Worm (Caenorhabditis elegans) whole organism, L4 larva: Measurements from ENCODE around the gene T24C2.5.

ENCODE experiments used
- F10B5.3 ChIP-seq: sonication (generic microtip); optimal IDR thresholded peaks from 2 replicates; lab custom pipeline; 2016; ENCODE audit warnings: mild to moderate bottlenecking, missing genetic modification characterization, missing compliant biosample characterization
- F26F4.8 ChIP-seq: fragments of 200-800 bp; sonication (Bioruptor generic); conservative IDR thresholded peaks from 2 replicates; pipeline ENCODE4 v1.3.6; 2022; ENCODE audit warnings: missing genetic modification characterization, missing compliant biosample characterization
- F44E2.7 ChIP-seq: fragments of 200-800 bp; sonication (Bioruptor generic); IDR thresholded peaks from 2 replicates; pipeline ENCODE4 v2.1.2; 2022; ENCODE audit warnings: missing genetic modification characterization, missing compliant biosample characterization
- R02D3.7 ChIP-seq: fragments of 150-350 bp; sonication (generic microtip); optimal IDR thresholded peaks from 3 replicates; lab custom pipeline; 2014; ENCODE audit warnings: missing biosample characterization, missing genetic modification characterization
- T26A8.4 ChIP-seq: fragments of 200-800 bp; sonication (Bioruptor generic); IDR thresholded peaks from 2 replicates; pipeline ENCODE4 v1.3.6; 2022; ENCODE audit warnings: missing genetic modification characterization, missing compliant biosample characterization
- Y105C5A.15 ChIP-seq: fragments of 200-800 bp; sonication (Bioruptor generic); IDR thresholded peaks from 2 replicates; pipeline ENCODE4 v1.3.6; 2022; ENCODE audit warnings: missing genetic modification characterization, missing compliant biosample characterization
- attf-4 ChIP-seq: sonication (generic microtip); optimal IDR thresholded peaks from 3 replicates; lab custom pipeline; 2017; ENCODE audit warnings: missing biosample characterization, missing genetic modification characterization
- ceh-20 ChIP-seq: fragments of 200-800 bp; sonication (Bioruptor generic); IDR thresholded peaks from 2 replicates; pipeline ENCODE4 v1.3.6; 2022; ENCODE audit warnings: missing genetic modification reagents, missing genetic modification characterization, missing compliant biosample characterization
- ceh-28 ChIP-seq: fragments of 150-350 bp; optimal IDR thresholded peaks from 2 replicates; lab custom pipeline; 2014; ENCODE audit warnings: missing biosample characterization, missing genetic modification reagents, missing genetic modification characterization
- ceh-62 ChIP-seq: sonication (generic microtip); optimal IDR thresholded peaks from 2 replicates; lab custom pipeline; 2017; ENCODE audit warnings: missing biosample characterization, missing genetic modification characterization
- ctbp-1 ChIP-seq: fragments of 200-800 bp; sonication (Bioruptor generic); IDR thresholded peaks from 2 replicates; pipeline ENCODE4 v1.3.6; 2022; ENCODE audit warnings: missing genetic modification reagents, missing genetic modification characterization, missing compliant biosample characterization
- daf-19 ChIP-seq: fragments of 200-800 bp; sonication (Bioruptor generic); conservative IDR thresholded peaks from 2 replicates; pipeline ENCODE4 v1.3.6; 2022; ENCODE audit warnings: missing genetic modification characterization, missing compliant biosample characterization
- daf-8 ChIP-seq: fragments of 200-800 bp; sonication (Bioruptor generic); IDR thresholded peaks from 2 replicates; pipeline ENCODE4 v1.3.6; 2022; ENCODE audit warnings: missing genetic modification characterization, missing compliant biosample characterization
- dmd-6 ChIP-seq: fragments of 200-800 bp; sonication (Bioruptor generic); IDR thresholded peaks from 2 replicates; pipeline ENCODE4 v1.3.6; 2022; ENCODE audit warnings: missing genetic modification reagents, missing genetic modification characterization, missing compliant biosample characterization
- dmd-8 ChIP-seq: fragments of 200-800 bp; sonication (Bioruptor generic); IDR thresholded peaks from 2 replicates; pipeline ENCODE4 v1.3.6; 2022; ENCODE audit warnings: missing genetic modification characterization, missing compliant biosample characterization
- dpl-1 ChIP-seq: fragments of 150-350 bp; optimal IDR thresholded peaks from 2 replicates; lab custom pipeline; 2014; ENCODE audit warnings: missing biosample characterization, missing genetic modification reagents, missing genetic modification characterization
- dve-1 ChIP-seq: sonication (generic microtip); optimal IDR thresholded peaks from 2 replicates; lab custom pipeline; 2017; ENCODE audit warnings: antibody characterized with exemption, mild to moderate bottlenecking, missing genetic modification characterization, missing compliant biosample characterization; ENCODE audit not compliant: insufficient read depth
- hlh-11 ChIP-seq: fragments of 200-800 bp; sonication (Bioruptor generic); optimal IDR thresholded peaks from 2 replicates; lab custom pipeline; 2018; ENCODE audit warnings: mild to moderate bottlenecking, missing genetic modification characterization, missing compliant biosample characterization
- hmg-1.1 ChIP-seq: fragments of 200-800 bp; sonication (Bioruptor generic); IDR thresholded peaks from 2 replicates; pipeline ENCODE4 v1.3.6; 2022; ENCODE audit warnings: missing genetic modification reagents, missing genetic modification characterization, missing compliant biosample characterization
- lim-7 ChIP-seq: fragments of 200-800 bp; sonication (Bioruptor generic); IDR thresholded peaks from 2 replicates; pipeline ENCODE4 v1.3.6; 2022; ENCODE audit warnings: missing genetic modification characterization, missing compliant biosample characterization
- lin-1 ChIP-seq: fragments of 200-800 bp; sonication (Bioruptor generic); IDR thresholded peaks from 2 replicates; pipeline ENCODE4 v1.3.6; 2022; ENCODE audit warnings: missing genetic modification reagents, missing genetic modification characterization, missing compliant biosample characterization
- lin-13 ChIP-seq: fragments of 150-350 bp; optimal IDR thresholded peaks from 2 replicates; lab custom pipeline; 2014; ENCODE audit warnings: missing biosample characterization, missing genetic modification reagents, missing genetic modification characterization
- lin-38 ChIP-seq: fragments of 200-800 bp; sonication (Bioruptor generic); IDR thresholded peaks from 2 replicates; pipeline ENCODE4 v1.3.6; 2022; ENCODE audit warnings: missing genetic modification reagents, missing genetic modification characterization, missing compliant biosample characterization
- lin-39 ChIP-seq: fragments of 150-350 bp; optimal IDR thresholded peaks from 2 replicates; lab custom pipeline; 2014; ENCODE audit warnings: missing biosample characterization, missing genetic modification reagents, missing genetic modification characterization
- lsy-2 ChIP-seq, 2 experiments: fragments of 150-350 bp in 1 of 2; sonication (generic microtip) in 1 of 2; optimal IDR thresholded peaks; 2 replicates each; lab custom pipeline; 2014 to 2017; ENCODE audit warnings: missing biosample characterization in 2 of 2, missing genetic modification characterization in 2 of 2
- mdt-29 ChIP-seq: fragments of 200-800 bp; sonication (Bioruptor generic); IDR thresholded peaks from 2 replicates; pipeline ENCODE4 v1.3.6; 2022; ENCODE audit warnings: missing genetic modification reagents, missing genetic modification characterization, missing compliant biosample characterization
- mxl-2 ChIP-seq: fragments of 200-800 bp; sonication (Bioruptor generic); conservative IDR thresholded peaks from 2 replicates; pipeline ENCODE4 v1.3.6; 2022; ENCODE audit warnings: missing genetic modification reagents, missing genetic modification characterization, missing compliant biosample characterization
- mxl-3 ChIP-seq: fragments of 200-800 bp; sonication (Bioruptor generic); optimal IDR thresholded peaks from 2 replicates; lab custom pipeline; 2018; ENCODE audit warnings: mild to moderate bottlenecking, missing genetic modification characterization, missing compliant biosample characterization
- nhr-11 ChIP-seq: fragments of 150-350 bp; optimal IDR thresholded peaks from 2 replicates; lab custom pipeline; 2014; ENCODE audit warnings: missing biosample characterization, missing genetic modification characterization
- nhr-237 ChIP-seq: sonication (generic microtip); optimal IDR thresholded peaks from 2 replicates; lab custom pipeline; 2017; ENCODE audit warnings: missing biosample characterization, missing genetic modification characterization
- nhr-25 ChIP-seq: sonication (generic microtip); optimal IDR thresholded peaks from 2 replicates; lab custom pipeline; 2017; ENCODE audit warnings: missing genetic modification characterization, mild to moderate bottlenecking, missing compliant biosample characterization, antibody characterized with exemption, moderate library complexity, borderline replicate concordance; ENCODE audit not compliant: insufficient read depth
- nhr-28 ChIP-seq: fragments of 150-350 bp; optimal IDR thresholded peaks from 2 replicates; lab custom pipeline; 2014; ENCODE audit warnings: missing biosample characterization, missing genetic modification characterization
- nhr-41 ChIP-seq: fragments of 200-800 bp; sonication (Bioruptor generic); IDR thresholded peaks from 2 replicates; pipeline ENCODE4 v1.3.6; 2022; ENCODE audit warnings: missing genetic modification reagents, missing genetic modification characterization, missing compliant biosample characterization
- nhr-48 ChIP-seq: sonication (generic microtip); optimal IDR thresholded peaks from 2 replicates; lab custom pipeline; 2016; ENCODE audit warnings: mild to moderate bottlenecking, missing genetic modification characterization, missing compliant biosample characterization
- nhr-76 ChIP-seq: fragments of 150-350 bp; optimal IDR thresholded peaks from 2 replicates; lab custom pipeline; 2014; ENCODE audit warnings: missing biosample characterization, missing genetic modification characterization
- nhr-77 ChIP-seq: fragments of 150-350 bp; optimal IDR thresholded peaks from 2 replicates; lab custom pipeline; 2014; ENCODE audit warnings: missing biosample characterization, missing genetic modification characterization
- pha-4 ChIP-seq, 2 experiments: fragments of 150-350 bp in 1 of 2; fragments of 200-800 bp in 1 of 2; sonication (Bioruptor generic) in 1 of 2; IDR thresholded peaks in 1 of 2; optimal IDR thresholded peaks in 1 of 2; 2 replicates each; pipeline versions ENCODE4 v1.3.6 to Lab custom; 2014 to 2022; ENCODE audit warnings: missing genetic modification characterization in 2 of 2, missing genetic modification reagents in 2 of 2, missing biosample characterization in 1 of 2, missing compliant biosample characterization in 1 of 2
- php-3 ChIP-seq: fragments of 200-800 bp; sonication (Bioruptor generic); IDR thresholded peaks from 2 replicates; pipeline ENCODE4 v1.3.6; 2022; ENCODE audit warnings: missing genetic modification reagents, missing genetic modification characterization, missing compliant biosample characterization
- rbr-2 ChIP-seq: sonication (generic microtip); optimal IDR thresholded peaks from 2 replicates; lab custom pipeline; 2016; ENCODE audit warnings: missing genotype, missing genetic modification characterization, missing compliant biosample characterization
- skn-1 ChIP-seq: fragments of 150-350 bp; optimal IDR thresholded peaks from 2 replicates; lab custom pipeline; 2014; ENCODE audit warnings: missing biosample characterization, missing genetic modification characterization
- snpc-4 ChIP-seq: fragments of 150-350 bp; optimal IDR thresholded peaks from 2 replicates; lab custom pipeline; 2014; ENCODE audit warnings: missing biosample characterization, missing genetic modification characterization
- spr-3 ChIP-seq: fragments of 200-800 bp; sonication (Bioruptor generic); optimal IDR thresholded peaks from 2 replicates; lab custom pipeline; 2018; ENCODE audit warnings: mild to moderate bottlenecking, missing genetic modification characterization, missing compliant biosample characterization
- tag-97 ChIP-seq: fragments of 200-800 bp; sonication (Bioruptor generic); IDR thresholded peaks from 2 replicates; pipeline ENCODE4 v1.3.6; 2022; ENCODE audit warnings: missing genetic modification characterization, missing compliant biosample characterization
- unc-62 ChIP-seq, 3 experiments: fragments of 150-350 bp in 1 of 3; sonication (generic microtip); optimal IDR thresholded peaks in 2 of 3; peaks in 1 of 3; 1 replicate in 1 of 3; 2 replicates in 2 of 3; lab custom pipeline; 2014 to 2017; ENCODE audit warnings: missing biosample characterization in 3 of 3, missing genetic modification characterization in 3 of 3, missing genetic modification reagents in 3 of 3, missing genotype in 1 of 3
- zag-1 ChIP-seq: fragments of 150-350 bp; optimal IDR thresholded peaks from 2 replicates; lab custom pipeline; 2014; ENCODE audit warnings: missing biosample characterization, missing genetic modification characterization
- zfp-2 ChIP-seq: sonication (generic microtip); optimal IDR thresholded peaks from 2 replicates; lab custom pipeline; 2016; ENCODE audit warnings: mild to moderate bottlenecking, missing genetic modification characterization, missing compliant biosample characterization
- zfp-3 ChIP-seq: fragments of 200-800 bp; sonication (Bioruptor generic); conservative IDR thresholded peaks from 2 replicates; pipeline ENCODE4 v1.3.6; 2022; ENCODE audit warnings: missing genetic modification reagents, missing genetic modification characterization, missing compliant biosample characterization
- zip-2 ChIP-seq: fragments of 150-350 bp; optimal IDR thresholded peaks from 2 replicates; lab custom pipeline; 2014; ENCODE audit warnings: missing biosample characterization, missing genetic modification characterization
- ztf-11 ChIP-seq: fragments of 150-350 bp; optimal IDR thresholded peaks from 2 replicates; lab custom pipeline; 2014; ENCODE audit warnings: missing biosample characterization, missing genetic modification characterization
- ztf-7 ChIP-seq: fragments of 150-350 bp; optimal IDR thresholded peaks from 2 replicates; lab custom pipeline; 2014; ENCODE audit warnings: missing biosample characterization, missing genetic modification characterization

T24C2.5 gene

DNA sequence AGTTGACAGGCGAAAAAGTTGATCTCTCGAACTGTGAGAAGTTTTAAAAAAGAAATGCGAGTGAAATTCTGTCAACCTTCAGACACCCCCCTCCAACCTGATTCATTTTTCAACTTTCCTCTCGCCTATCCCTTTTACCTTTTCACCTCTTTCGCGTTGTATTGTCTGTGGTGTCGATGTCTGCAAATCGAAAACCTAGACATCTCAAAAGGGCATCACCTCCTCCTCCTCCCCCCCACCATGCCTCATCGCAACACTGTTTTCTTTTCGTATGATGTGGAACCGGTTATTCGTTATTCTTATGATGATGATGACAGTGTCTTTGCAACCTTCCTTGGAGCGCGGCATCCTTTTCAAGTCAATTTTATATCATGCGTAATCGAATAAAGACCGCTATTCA is 26.2 kb upstream of the T24C2.5 start (continued):
- TF ChIP-seq nhr-77 (no peak), lin-13 (GFP tag; lab: Kevin White, UChicago) (no peak), lsy-2 (tag; optimal IDR thresholded peaks at IDR 0.05; lab: Kevin White, UChicago) (no peak), snpc-4 (no peak), zfp-3 (GFP tag; lab: Robert Waterston, UW) (no peak), daf-19 (GFP tag; lab: Robert Waterston, UW) (no peak), dmd-6 (GFP tag; lab: Robert Waterston, UW) (peak; percentile 59), nhr-25 (no peak), lin-38 (no peak), lim-7 (GFP tag; lab: Robert Waterston, UW) (no peak), spr-3 (GFP tag; lab: Kevin White, UChicago) (no peak), zfp-2 (no peak), zip-2 (no peak), nhr-28 (tag; lab: Kevin White, UChicago) (peak; percentile 48), mxl-2 (no peak), F44E2.7 (no peak), nhr-237 (tag; lab: Kevin White, UChicago) (no peak), R02D3.7 (no peak), nhr-76 (no peak), lin-1 (GFP tag; lab: Robert Waterston, UW) (no peak), ceh-20 (0 out of 2 replicates have a peak, but pooled peaks have one; percentile 28), zag-1 (tag; lab: Kevin White, UChicago) (no peak), tag-97 (GFP tag; lab: Robert Waterston, UW) (no peak), dpl-1 (no peak), nhr-11 (tag; lab: Kevin White, UChicago) (no peak), hmg-1.1 (no peak), dve-1 (tag; lab: Kevin White, UChicago) (no peak), rbr-2 (tag; lab: Kevin White, UChicago) (no peak), ztf-7 (tag; lab: Kevin White, UChicago) (no peak), pha-4 (GFP tag; IDR thresholded peaks at IDR 0.05; lab: Robert Waterston, UW) (no peak), pha-4 (tag; optimal IDR thresholded peaks at IDR 0.05; lab: Kevin White, UChicago) (no peak), nhr-48 (tag; lab: Kevin White, UChicago) (peak; percentile 38), daf-8 (GFP tag; lab: Robert Waterston, UW) (no peak), F10B5.3 (tag; lab: Kevin White, UChicago) (no peak), mdt-29 (GFP tag; lab: Robert Waterston, UW) (no peak), ceh-62 (tag; lab: Kevin White, UChicago) (no peak), dmd-8 (GFP tag; lab: Robert Waterston, UW) (no peak), nhr-41 (GFP tag; lab: Robert Waterston, UW) (no peak), php-3 (no peak), ceh-28 (tag; lab: Kevin White, UChicago) (no peak), T26A8.4 (GFP tag; lab: Robert Waterston, UW) (no peak), Y105C5A.15 (GFP tag; lab: Robert Waterston, UW) (no peak), lin-39 (tag; lab: Kevin White, UChicago) (no peak), F26F4.8 (GFP tag; lab: Robert Waterston, UW) (no peak), hlh-11 (tag; lab: Kevin White, UChicago) (peak; percentile 46), skn-1 (tag; lab: Kevin White, UChicago) (no peak), ztf-11 (tag; lab: Kevin White, UChicago) (no peak), attf-4 (tag; lab: Kevin White, UChicago) (no peak), unc-62 (GFP tag; optimal IDR thresholded peaks at IDR 0.05 in 1 of 2; lab: Kevin White, UChicago) (peak in 1 of 2 experiments; percentile 8), unc-62 (tag; optimal IDR thresholded peaks at IDR 0.05; lab: Kevin White, UChicago) (no peak), ctbp-1 (no peak), mxl-3 (GFP tag; lab: Kevin White, UChicago) (peak; percentile 73)
